Fruit fly (Drosophila melanogaster): ENCODE results near the gene CG13361.

- TF ChIP-seq peb (GFP tag; IDR thresholded peaks at IDR 0.05) (no peak), CG6791 (GFP tag; IDR thresholded peaks at IDR 0.05; ENCODE audit: partially characterized antibody) (no peak), dmrt99B (tag; optimal IDR thresholded peaks at IDR 0.05) (no peak), HLH4C (GFP tag; IDR thresholded peaks at IDR 0.05; ENCODE audit: partially characterized antibody) (no peak), sima (GFP tag; optimal IDR thresholded peaks at IDR 0.05) (no peak), Jarid2 (GFP tag; optimal IDR thresholded peaks at IDR 0.05) (no peak), H2.0 (GFP tag; IDR thresholded peaks at IDR 0.05) (no peak), CG3726 (GFP tag; IDR thresholded peaks at IDR 0.05) (no peak), Six4 (GFP tag; optimal IDR thresholded peaks at IDR 0.05) (no peak), CG16779 (GFP tag; IDR thresholded peaks at IDR 0.05) (no peak)
These were observed 3.4 kb downstream of the CG13361 start, which contains the start of gene CG5254 for dm6 chrX:750047-750446.

All from whole organism, embryonic.